Worm (Caenorhabditis elegans) whole organism, L4 larva: Measurements from ENCODE around the gene srh-59.
A peak's percentile ranks its signal among the peaks of the same experiment; 100 is the strongest.

Experiments
- F26F4.8 ChIP-seq: fragments of 200-800 bp; sonication (Bioruptor generic); conservative IDR thresholded peaks from 2 replicates; pipeline ENCODE4 v1.3.6; 2022; ENCODE audit warnings: missing genetic modification characterization, missing compliant biosample characterization
- F37D6.2 ChIP-seq: sonication (generic microtip); optimal IDR thresholded peaks from 2 replicates; lab custom pipeline; 2016; ENCODE audit warnings: mild to moderate bottlenecking, missing genetic modification characterization, missing compliant biosample characterization
- T20F7.1 ChIP-seq: fragments of 200-800 bp; sonication (Bioruptor generic); optimal IDR thresholded peaks from 2 replicates; lab custom pipeline; 2018; ENCODE audit warnings: mild to moderate bottlenecking, missing genetic modification characterization, missing compliant biosample characterization
- T26A8.4 ChIP-seq: fragments of 200-800 bp; sonication (Bioruptor generic); IDR thresholded peaks from 2 replicates; pipeline ENCODE4 v1.3.6; 2022; ENCODE audit warnings: missing genetic modification characterization, missing compliant biosample characterization
- Y5F2A.4 ChIP-seq: fragments of 200-800 bp; sonication (Bioruptor generic); optimal IDR thresholded peaks from 2 replicates; lab custom pipeline; 2018; ENCODE audit warnings: mild to moderate bottlenecking, missing genetic modification characterization, missing compliant biosample characterization
- ZK337.2 ChIP-seq: fragments of 200-800 bp; sonication (Bioruptor generic); IDR thresholded peaks from 2 replicates; pipeline ENCODE4 v1.3.6; 2022; ENCODE audit warnings: missing genetic modification reagents, missing genetic modification characterization, missing compliant biosample characterization
- aly-2 ChIP-seq: sonication (generic microtip); optimal IDR thresholded peaks from 2 replicates; lab custom pipeline; 2018; ENCODE audit warnings: missing biosample characterization, missing genetic modification characterization
- ceh-32 ChIP-seq: sonication (generic microtip); optimal IDR thresholded peaks from 2 replicates; lab custom pipeline; 2016; ENCODE audit warnings: mild to moderate bottlenecking, missing genetic modification characterization, missing compliant biosample characterization; ENCODE audit not compliant: poor library complexity
- ceh-44 ChIP-seq: fragments of 200-800 bp; sonication (Bioruptor generic); IDR thresholded peaks from 2 replicates; pipeline ENCODE4 v1.3.6; 2022; ENCODE audit warnings: missing genetic modification reagents, missing genetic modification characterization, missing compliant biosample characterization
- ctbp-1 ChIP-seq: fragments of 200-800 bp; sonication (Bioruptor generic); IDR thresholded peaks from 2 replicates; pipeline ENCODE4 v1.3.6; 2022; ENCODE audit warnings: missing genetic modification reagents, missing genetic modification characterization, missing compliant biosample characterization
- daf-16 ChIP-seq, 3 experiments: sonication (generic microtip); optimal IDR thresholded peaks; 2 replicates each; lab custom pipeline; 2016 to 2017; ENCODE audit warnings: missing genetic modification characterization in 3 of 3, missing genetic modification reagents in 3 of 3, mild to moderate bottlenecking in 2 of 3, missing compliant biosample characterization in 2 of 3, missing biosample characterization in 1 of 3, moderate library complexity in 1 of 3
- dmd-9 ChIP-seq: fragments of 200-800 bp; sonication (Bioruptor generic); IDR thresholded peaks from 2 replicates; pipeline ENCODE4 v1.3.6; 2022; ENCODE audit warnings: missing genetic modification reagents, missing genetic modification characterization, missing compliant biosample characterization
- duxl-1 ChIP-seq: sonication (generic microtip); optimal IDR thresholded peaks from 2 replicates; lab custom pipeline; 2016; ENCODE audit warnings: mild to moderate bottlenecking, missing genetic modification characterization, moderate library complexity, missing compliant biosample characterization; ENCODE audit not compliant: poor library complexity
- dve-1 ChIP-seq: sonication (generic microtip); optimal IDR thresholded peaks from 2 replicates; lab custom pipeline; 2017; ENCODE audit warnings: antibody characterized with exemption, mild to moderate bottlenecking, missing genetic modification characterization, missing compliant biosample characterization; ENCODE audit not compliant: insufficient read depth
- fkh-10 ChIP-seq: fragments of 150-350 bp; optimal IDR thresholded peaks from 2 replicates; lab custom pipeline; 2014; ENCODE audit warnings: missing biosample characterization, missing genetic modification reagents, missing genetic modification characterization
- hlh-11 ChIP-seq: fragments of 200-800 bp; sonication (Bioruptor generic); optimal IDR thresholded peaks from 2 replicates; lab custom pipeline; 2018; ENCODE audit warnings: mild to moderate bottlenecking, missing genetic modification characterization, missing compliant biosample characterization
- hmg-1.1 ChIP-seq: fragments of 200-800 bp; sonication (Bioruptor generic); IDR thresholded peaks from 2 replicates; pipeline ENCODE4 v1.3.6; 2022; ENCODE audit warnings: missing genetic modification reagents, missing genetic modification characterization, missing compliant biosample characterization
- lin-1 ChIP-seq: fragments of 200-800 bp; sonication (Bioruptor generic); IDR thresholded peaks from 2 replicates; pipeline ENCODE4 v1.3.6; 2022; ENCODE audit warnings: missing genetic modification reagents, missing genetic modification characterization, missing compliant biosample characterization
- mep-1 ChIP-seq: fragments of 150-350 bp; sonication (generic microtip); optimal IDR thresholded peaks from 3 replicates; lab custom pipeline; 2014; ENCODE audit warnings: missing biosample characterization, missing genetic modification characterization
- mes-2 ChIP-seq: sonication (generic microtip); optimal IDR thresholded peaks from 2 replicates; lab custom pipeline; 2016; ENCODE audit warnings: missing genotype, mild to moderate bottlenecking, missing genetic modification characterization, missing compliant biosample characterization; ENCODE audit not compliant: poor library complexity, severe bottlenecking
- mxl-2 ChIP-seq: fragments of 200-800 bp; sonication (Bioruptor generic); conservative IDR thresholded peaks from 2 replicates; pipeline ENCODE4 v1.3.6; 2022; ENCODE audit warnings: missing genetic modification reagents, missing genetic modification characterization, missing compliant biosample characterization
- mxl-3 ChIP-seq: fragments of 200-800 bp; sonication (Bioruptor generic); optimal IDR thresholded peaks from 2 replicates; lab custom pipeline; 2018; ENCODE audit warnings: mild to moderate bottlenecking, missing genetic modification characterization, missing compliant biosample characterization
- nhr-102 ChIP-seq: sonication (generic microtip); optimal IDR thresholded peaks from 2 replicates; lab custom pipeline; 2016; ENCODE audit warnings: mild to moderate bottlenecking, missing genetic modification characterization, moderate library complexity, missing compliant biosample characterization
- nhr-11 ChIP-seq: fragments of 150-350 bp; optimal IDR thresholded peaks from 2 replicates; lab custom pipeline; 2014; ENCODE audit warnings: missing biosample characterization, missing genetic modification characterization
- nhr-237 ChIP-seq: sonication (generic microtip); optimal IDR thresholded peaks from 2 replicates; lab custom pipeline; 2017; ENCODE audit warnings: missing biosample characterization, missing genetic modification characterization
- nhr-25 ChIP-seq: sonication (generic microtip); optimal IDR thresholded peaks from 2 replicates; lab custom pipeline; 2017; ENCODE audit warnings: missing genetic modification characterization, mild to moderate bottlenecking, missing compliant biosample characterization, antibody characterized with exemption, moderate library complexity, borderline replicate concordance; ENCODE audit not compliant: insufficient read depth
- nhr-41 ChIP-seq: fragments of 200-800 bp; sonication (Bioruptor generic); IDR thresholded peaks from 2 replicates; pipeline ENCODE4 v1.3.6; 2022; ENCODE audit warnings: missing genetic modification reagents, missing genetic modification characterization, missing compliant biosample characterization
- nhr-76 ChIP-seq: fragments of 150-350 bp; optimal IDR thresholded peaks from 2 replicates; lab custom pipeline; 2014; ENCODE audit warnings: missing biosample characterization, missing genetic modification characterization
- pha-4 ChIP-seq, 2 experiments: fragments of 150-350 bp in 1 of 2; fragments of 200-800 bp in 1 of 2; sonication (Bioruptor generic) in 1 of 2; IDR thresholded peaks in 1 of 2; optimal IDR thresholded peaks in 1 of 2; 2 replicates each; pipeline versions ENCODE4 v1.3.6 to Lab custom; 2014 to 2022; ENCODE audit warnings: missing genetic modification characterization in 2 of 2, missing genetic modification reagents in 2 of 2, missing biosample characterization in 1 of 2, missing compliant biosample characterization in 1 of 2
- rbr-2 ChIP-seq: sonication (generic microtip); optimal IDR thresholded peaks from 2 replicates; lab custom pipeline; 2016; ENCODE audit warnings: missing genotype, missing genetic modification characterization, missing compliant biosample characterization
- set-16 ChIP-seq: fragments of 200-800 bp; sonication (Bioruptor generic); IDR thresholded peaks from 2 replicates; pipeline ENCODE4 v1.3.6; 2022; ENCODE audit warnings: missing genetic modification reagents, missing genetic modification characterization, missing compliant biosample characterization
- snpc-4 ChIP-seq: fragments of 150-350 bp; optimal IDR thresholded peaks from 2 replicates; lab custom pipeline; 2014; ENCODE audit warnings: missing biosample characterization, missing genetic modification characterization
- tra-1 ChIP-seq: fragments of 200-800 bp; sonication (Bioruptor generic); IDR thresholded peaks from 2 replicates; pipeline ENCODE4 v1.3.6; 2022; ENCODE audit warnings: missing genetic modification reagents, missing genetic modification characterization, missing compliant biosample characterization
- unc-130 ChIP-seq: sonication (generic microtip); optimal IDR thresholded peaks from 2 replicates; lab custom pipeline; 2016; ENCODE audit warnings: missing genetic modification reagents, missing genetic modification characterization, missing compliant biosample characterization
- unc-62 ChIP-seq, 3 experiments: fragments of 150-350 bp in 1 of 3; sonication (generic microtip); optimal IDR thresholded peaks in 2 of 3; peaks in 1 of 3; 1 replicate in 1 of 3; 2 replicates in 2 of 3; lab custom pipeline; 2014 to 2017; ENCODE audit warnings: missing biosample characterization in 3 of 3, missing genetic modification characterization in 3 of 3, missing genetic modification reagents in 3 of 3, missing genotype in 1 of 3
- ztf-11 ChIP-seq: fragments of 150-350 bp; optimal IDR thresholded peaks from 2 replicates; lab custom pipeline; 2014; ENCODE audit warnings: missing biosample characterization, missing genetic modification characterization

Gene srh-59

DNA sequence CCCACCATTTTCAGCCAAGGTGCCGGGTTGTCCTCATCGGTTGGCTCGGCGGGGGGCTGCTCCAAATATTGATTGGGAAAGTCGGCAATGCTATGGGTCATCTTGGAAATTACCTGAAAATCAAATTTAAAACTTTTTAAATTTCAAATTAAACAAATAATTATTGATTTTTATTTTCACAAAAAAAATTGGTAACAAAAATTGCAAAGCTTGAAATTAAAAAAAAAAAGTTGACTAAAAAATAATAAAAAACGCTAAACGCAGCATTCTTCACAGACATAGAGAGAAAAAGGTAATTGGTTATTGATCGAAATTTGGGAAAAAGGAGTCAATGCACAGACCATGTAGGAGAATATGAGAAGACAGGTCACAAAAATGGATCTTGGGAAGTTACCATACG, 16.9 kb downstream of the srh-59 start, which contains the start of gene Y49F6A.11:
Y49F6A.11 (minus strand) TSS at position 101 of the 400 bp plus-strand sequence.
- TF ChIP-seq lin-1 (GFP tag; lab: Robert Waterston, UW), result no peak
- no peak for TF ChIP-seq daf-16 (GFP tag; optimal IDR thresholded peaks at IDR 0.05; lab: Kevin White, UChicago)
- TF ChIP-seq daf-16 (tag; optimal IDR thresholded peaks at IDR 0.05; lab: Kevin White, UChicago), result no peak
- TF ChIP-seq Y5F2A.4 (GFP tag; lab: Kevin White, UChicago), result no peak
- no peak for TF ChIP-seq ceh-32 (tag; lab: Kevin White, UChicago)
- TF ChIP-seq F37D6.2 (tag; lab: Kevin White, UChicago), result no peak
- TF ChIP-seq T26A8.4, result no peak
- TF ChIP-seq nhr-41 (GFP tag; lab: Robert Waterston, UW), result no peak
- TF ChIP-seq unc-130, result no peak
- TF ChIP-seq unc-62 (GFP tag; optimal IDR thresholded peaks at IDR 0.05 in 1 of 2; lab: Kevin White, UChicago), result no peak
- TF ChIP-seq unc-62 (tag; optimal IDR thresholded peaks at IDR 0.05; lab: Kevin White, UChicago), result no peak
- TF ChIP-seq nhr-25, result no peak
- TF ChIP-seq rbr-2, result no peak
- TF ChIP-seq ceh-44, result no peak
- no peak for TF ChIP-seq ztf-11 (tag; lab: Kevin White, UChicago)

DNA sequence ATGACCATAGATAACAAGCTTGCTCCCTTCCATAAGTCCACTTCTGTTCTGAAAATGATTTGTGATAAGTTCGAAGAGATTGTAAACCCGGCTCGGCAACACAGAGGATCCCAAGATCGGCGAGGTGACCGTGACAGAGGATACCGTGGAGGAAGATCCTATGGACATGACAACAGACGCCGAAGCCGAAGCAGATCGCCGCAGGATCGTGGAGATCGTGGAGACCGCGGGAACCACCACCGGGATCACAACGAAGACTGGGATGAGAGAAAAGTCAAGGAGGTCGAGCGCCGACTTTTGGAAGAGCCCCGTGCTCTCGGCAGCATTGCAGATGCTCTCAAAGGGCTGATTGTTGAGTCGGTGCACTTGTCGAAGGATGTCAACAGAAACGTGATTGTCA, 22.7 kb downstream of the srh-59 start:
- TF ChIP-seq unc-130 (no peak), ZK337.2 (GFP tag; lab: Robert Waterston, UW) (no peak), tra-1 (GFP tag; lab: Robert Waterston, UW) (no peak), ctbp-1 (no peak), dve-1 (tag; lab: Kevin White, UChicago) (no peak), dmd-9 (GFP tag; lab: Robert Waterston, UW) (no peak), set-16 (GFP tag; lab: Robert Waterston, UW) (peak; percentile 76)
- TF ChIP-seq, all 104 proteins: peak for 1

DNA sequence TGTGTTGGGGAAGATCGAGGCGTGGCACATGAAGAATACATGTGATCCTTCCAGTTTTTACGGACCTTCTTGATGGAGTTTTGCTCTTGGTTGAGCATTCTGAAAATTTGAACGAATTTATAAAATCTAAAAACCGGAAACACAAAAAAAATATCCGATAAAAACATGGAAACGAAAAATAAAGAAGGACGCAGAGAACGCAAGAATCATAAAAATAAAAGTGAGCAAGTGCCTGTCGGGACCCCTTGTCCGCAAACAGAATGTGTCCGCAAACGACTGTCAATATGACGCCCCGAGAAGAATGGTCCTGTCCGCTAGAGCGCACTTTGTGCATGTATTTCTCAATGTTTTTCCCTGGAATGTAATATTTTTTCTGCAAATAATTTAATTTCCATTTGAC, 27.9 kb downstream of the srh-59 start, which contains the start of gene Y49F6A.5:
Y49F6A.5 (minus strand) TSS at position 101 of the 400 bp plus-strand sequence.
- TF ChIP-seq nhr-11 (tag; lab: Kevin White, UChicago), result no peak
- no peak for TF ChIP-seq mxl-3 (GFP tag; lab: Kevin White, UChicago)
- no peak for TF ChIP-seq aly-2
- no peak for TF ChIP-seq fkh-10 (GFP tag; lab: Kevin White, UChicago)
- no peak for TF ChIP-seq hlh-11
- TF ChIP-seq ZK337.2 (GFP tag; lab: Robert Waterston, UW), result no peak
- TF ChIP-seq pha-4 (GFP tag; IDR thresholded peaks at IDR 0.05; lab: Robert Waterston, UW), result no peak
- no peak for TF ChIP-seq pha-4 (tag; optimal IDR thresholded peaks at IDR 0.05; lab: Kevin White, UChicago)
- TF ChIP-seq unc-62 (GFP tag; optimal IDR thresholded peaks at IDR 0.05 in 1 of 2; lab: Kevin White, UChicago), result no peak
- no peak for TF ChIP-seq unc-62 (tag; optimal IDR thresholded peaks at IDR 0.05; lab: Kevin White, UChicago)
- no peak for TF ChIP-seq nhr-102 (tag; lab: Kevin White, UChicago)
- no peak for TF ChIP-seq nhr-25
- no peak for TF ChIP-seq nhr-237 (tag; lab: Kevin White, UChicago)
- no peak for TF ChIP-seq mep-1 (tag; lab: Kevin White, UChicago)
- no peak for TF ChIP-seq T20F7.1 (GFP tag; lab: Kevin White, UChicago)
- no peak for TF ChIP-seq mxl-2 (GFP tag; lab: Robert Waterston, UW)
- TF ChIP-seq, all 104 proteins: peak for 0

ce11 chrII:3616615-3617014, 34.8 kb downstream of the srh-59 start:
- TF ChIP-seq unc-62 (GFP tag; optimal IDR thresholded peaks at IDR 0.05 in 1 of 2; lab: Kevin White, UChicago) (peak in 1 of 2 experiments; percentile 5), unc-62 (tag; optimal IDR thresholded peaks at IDR 0.05; lab: Kevin White, UChicago) (no peak), snpc-4 (tag; lab: Kevin White, UChicago) (no peak), mes-2 (tag; lab: Kevin White, UChicago) (peak; percentile 1), F37D6.2 (tag; lab: Kevin White, UChicago) (no peak), hmg-1.1 (GFP tag; lab: Robert Waterston, UW) (no peak), nhr-76 (tag; lab: Kevin White, UChicago) (no peak), duxl-1 (tag; lab: Kevin White, UChicago) (peak; percentile 86), F26F4.8 (no peak)
